Fruit fly (Drosophila melanogaster) whole organism, embryonic: ENCODE data around the gene melt.

ENCODE experiments used
- B-H2 ChIP-seq: fragments of 200-800 bp; sonication (Bioruptor generic); optimal IDR thresholded peaks from 2 replicates; lab custom pipeline; 2018; ENCODE audit warnings: missing biosample characterization, mild to moderate bottlenecking, missing genetic modification characterization
- CG10543 ChIP-seq: fragments of 200-800 bp; sonication (Bioruptor generic); optimal IDR thresholded peaks from 3 replicates; lab custom pipeline; 2017; ENCODE audit warnings: missing biosample characterization, mild to moderate bottlenecking, missing genetic modification characterization, moderate library complexity
- CG11504 ChIP-seq: fragments of 200-800 bp; sonication (Bioruptor generic); optimal IDR thresholded peaks from 3 replicates; lab custom pipeline; 2019; ENCODE audit warnings: missing biosample characterization, mild to moderate bottlenecking, missing genetic modification characterization, moderate library complexity
- CG13624 ChIP-seq: fragments of 200-800 bp; sonication (Bioruptor generic); optimal IDR thresholded peaks from 2 replicates; lab custom pipeline; 2016; ENCODE audit warnings: missing biosample characterization, missing genetic modification characterization
- CG13894 ChIP-seq: fragments of 200-800 bp; sonication (Bioruptor generic); optimal IDR thresholded peaks from 3 replicates; lab custom pipeline; 2018; ENCODE audit warnings: missing biosample characterization, mild to moderate bottlenecking, missing genetic modification characterization, moderate library complexity
- CG1647 ChIP-seq: fragments of 200-800 bp; sonication (Bioruptor generic); optimal IDR thresholded peaks from 3 replicates; lab custom pipeline; 2016; ENCODE audit warnings: missing biosample characterization, missing genetic modification characterization
- CG16815 ChIP-seq: fragments of 200-800 bp; sonication (Bioruptor generic); optimal IDR thresholded peaks from 3 replicates; lab custom pipeline; 2017; ENCODE audit warnings: missing biosample characterization, mild to moderate bottlenecking, missing genetic modification characterization
- CG34224 ChIP-seq: fragments of 200-800 bp; sonication (Bioruptor generic); IDR thresholded peaks from 3 replicates; pipeline ENCODE4 v1.3.6; 2022; ENCODE audit warnings: missing biosample characterization, missing genetic modification characterization; ENCODE audit not compliant: partially characterized antibody
- CG34376 ChIP-seq: fragments of 200-800 bp; sonication (Bioruptor generic); optimal IDR thresholded peaks from 2 replicates; lab custom pipeline; 2018; ENCODE audit warnings: missing biosample characterization, mild to moderate bottlenecking, missing genetic modification characterization
- CG4730 ChIP-seq: fragments of 200-800 bp; sonication (Bioruptor generic); IDR thresholded peaks from 2 replicates; pipeline ENCODE4 v1.3.6; 2022; ENCODE audit warnings: missing biosample characterization, missing genetic modification characterization
- CG9932 ChIP-seq: fragments of 200-800 bp; sonication (Bioruptor generic); IDR thresholded peaks from 2 replicates; pipeline ENCODE4 v1.3.6; 2022; ENCODE audit warnings: missing biosample characterization, missing genetic modification characterization
- Camta ChIP-seq: fragments of 200-800 bp; sonication (Bioruptor generic); optimal IDR thresholded peaks from 2 replicates; lab custom pipeline; 2016; ENCODE audit warnings: missing biosample characterization, missing genetic modification characterization
- E2f1 ChIP-seq: fragments of 200-800 bp; sonication (Bioruptor generic); IDR thresholded peaks from 2 replicates; pipeline ENCODE4 v1.3.6; 2022; ENCODE audit warnings: missing biosample characterization, missing genetic modification characterization
- Ets65A ChIP-seq: fragments of 200-800 bp; sonication (Bioruptor generic); peaks from one replicate; lab custom pipeline; 2016; ENCODE audit warnings: missing biosample characterization, missing genetic modification characterization
- HmgZ ChIP-seq: fragments of 200-800 bp; sonication (Bioruptor generic); optimal IDR thresholded peaks from 2 replicates; lab custom pipeline; 2018; ENCODE audit warnings: missing biosample characterization, mild to moderate bottlenecking, missing genetic modification characterization
- MBD-R2 ChIP-seq: fragments of 200-800 bp; sonication (Bioruptor generic); IDR thresholded peaks from 2 replicates; pipeline ENCODE4 v1.3.6; 2022; ENCODE audit warnings: missing biosample characterization, missing genetic modification characterization
- Med ChIP-seq: fragments of 200-800 bp; sonication (Bioruptor generic); peaks from one replicate; lab custom pipeline; 2016; ENCODE audit warnings: missing biosample characterization, missing genetic modification characterization, mild to moderate bottlenecking, inconsistent platforms, moderate library complexity
- Oaz ChIP-seq: fragments of 200-800 bp; sonication (Bioruptor generic); IDR thresholded peaks from 2 replicates; pipeline ENCODE4 v1.3.6; 2022; ENCODE audit warnings: missing biosample characterization, missing genetic modification characterization
- Trl ChIP-seq, 3 experiments: fragments of >200 bp in 2 of 3; fragments of 200-800 bp in 1 of 3; sonication (Bioruptor generic) in 1 of 3; optimal IDR thresholded peaks; 2 replicates in 1 of 3; 3 replicates in 2 of 3; lab custom pipeline; 2016 to 2017; ENCODE audit warnings: missing biosample characterization in 1 of 3, missing genetic modification characterization in 1 of 3
- bigmax ChIP-seq: fragments of 200-800 bp; sonication (Bioruptor generic); optimal IDR thresholded peaks from 2 replicates; lab custom pipeline; 2018; ENCODE audit warnings: missing biosample characterization, mild to moderate bottlenecking, missing genetic modification characterization
- bsh ChIP-seq, 2 experiments: fragments of 200-800 bp; sonication (Bioruptor generic); optimal IDR thresholded peaks; 2 replicates each; lab custom pipeline; 2017 to 2018; ENCODE audit warnings: mild to moderate bottlenecking in 2 of 2, missing biosample characterization in 2 of 2, missing genetic modification characterization in 2 of 2, moderate library complexity in 1 of 2
- cas ChIP-seq: fragments of 200-800 bp; sonication (Bioruptor generic); IDR thresholded peaks from 2 replicates; pipeline ENCODE4 v1.3.6; 2022; ENCODE audit warnings: missing biosample characterization, missing genetic modification characterization
- caup ChIP-seq: fragments of 200-800 bp; sonication (Bioruptor generic); optimal IDR thresholded peaks from 3 replicates; lab custom pipeline; 2017; ENCODE audit warnings: missing biosample characterization, mild to moderate bottlenecking, missing genetic modification characterization, moderate library complexity; ENCODE audit not compliant: severe bottlenecking
- chinmo ChIP-seq: fragments of 200-800 bp; sonication (Bioruptor generic); IDR thresholded peaks from 4 replicates; pipeline ENCODE4 v1.3.6; 2022; ENCODE audit warnings: missing biosample characterization, missing genetic modification characterization; ENCODE audit not compliant: partially characterized antibody
- dysf ChIP-seq: fragments of 200-800 bp; sonication (Bioruptor generic); IDR thresholded peaks from 3 replicates; pipeline ENCODE4 v1.3.6; 2022; ENCODE audit warnings: missing biosample characterization, missing genetic modification characterization
- ems ChIP-seq: fragments of 200-800 bp; sonication (Bioruptor generic); optimal IDR thresholded peaks from 3 replicates; lab custom pipeline; 2016; ENCODE audit warnings: missing biosample characterization, missing genetic modification characterization
- grau ChIP-seq: fragments of 200-800 bp; optimal IDR thresholded peaks from 3 replicates; lab custom pipeline; 2019; ENCODE audit warnings: missing biosample characterization, mild to moderate bottlenecking, missing genetic modification characterization, moderate library complexity
- gro ChIP-seq: fragments of 200-800 bp; sonication (Bioruptor generic); optimal IDR thresholded peaks from 2 replicates; lab custom pipeline; 2016; ENCODE audit warnings: missing biosample characterization, missing genetic modification characterization
- ind ChIP-seq: fragments of 200-800 bp; sonication (Bioruptor generic); optimal IDR thresholded peaks from 3 replicates; lab custom pipeline; 2016; ENCODE audit warnings: missing biosample characterization, missing genetic modification characterization
- insv ChIP-seq, 2 experiments: fragments of 200-800 bp; sonication (Bioruptor generic); optimal IDR thresholded peaks; 3 replicates each; lab custom pipeline; 2016 to 2018; ENCODE audit warnings: missing biosample characterization in 2 of 2, missing genetic modification characterization in 2 of 2
- jing ChIP-seq: fragments of 200-800 bp; sonication (Bioruptor generic); optimal IDR thresholded peaks from 2 replicates; lab custom pipeline; 2018; ENCODE audit warnings: missing biosample characterization, mild to moderate bottlenecking, missing genetic modification characterization
- pb ChIP-seq: fragments of 200-800 bp; sonication (Bioruptor generic); optimal IDR thresholded peaks from 3 replicates; lab custom pipeline; 2016; ENCODE audit warnings: missing biosample characterization, missing genetic modification characterization
- pum ChIP-seq: fragments of 200-800 bp; sonication (Bioruptor generic); optimal IDR thresholded peaks from 2 replicates; lab custom pipeline; 2016; ENCODE audit warnings: missing biosample characterization, missing genetic modification characterization
- sd ChIP-seq: fragments of 200-800 bp; sonication (Bioruptor generic); optimal IDR thresholded peaks from 3 replicates; lab custom pipeline; 2018; ENCODE audit warnings: missing biosample characterization, mild to moderate bottlenecking, missing genetic modification characterization, moderate library complexity
- vvl ChIP-seq: fragments of 200-800 bp; sonication (Bioruptor generic); IDR thresholded peaks from 2 replicates; pipeline ENCODE4 v1.3.6; 2022; ENCODE audit warnings: missing biosample characterization, missing genetic modification characterization

The melt gene

DNA sequence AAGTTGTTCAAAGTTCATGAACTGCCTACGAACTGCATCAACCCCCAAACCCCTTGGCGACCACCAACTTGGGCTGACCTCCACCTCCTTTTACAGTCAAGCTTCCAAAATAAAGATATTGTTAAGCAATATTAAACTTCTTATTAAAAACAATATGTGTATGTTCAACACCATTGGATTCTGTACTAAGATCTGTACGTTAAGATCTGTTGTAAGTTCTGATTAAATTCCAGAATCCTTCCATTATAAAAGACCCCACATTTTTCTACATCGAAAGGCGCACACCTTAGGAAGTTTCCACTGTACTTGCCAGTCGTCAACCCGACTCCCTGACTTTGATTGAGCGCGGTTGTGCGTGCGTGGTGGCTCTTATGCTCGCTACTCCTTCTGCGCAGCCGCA is 21.3 kb upstream of the melt start (continued):
- TF ChIP-seq CG4730 (GFP tag; lab: Robert Waterston, UW) (no peak), Med (GFP tag; lab: Kevin White, UChicago) (peak; percentile 8), grau (tag; lab: Kevin White, UChicago) (peak; percentile 74), insv (GFP tag; optimal IDR thresholded peaks at IDR 0.05; lab: Kevin White, UChicago) (no peak), CG11504 (tag; lab: Kevin White, UChicago) (peak; percentile 6), bigmax (GFP tag; lab: Kevin White, UChicago) (no peak), ems (GFP tag; lab: Kevin White, UChicago) (no peak), bsh (GFP tag; optimal IDR thresholded peaks at IDR 0.05; lab: Kevin White, UChicago) (peak in 1 of 2 experiments; percentile 31), dysf (GFP tag; lab: Robert Waterston, UW) (0 out of 3 replicates have a peak, but pooled peaks have one; percentile 10)
- TF ChIP-seq, all 482 proteins: peak for 13

DNA sequence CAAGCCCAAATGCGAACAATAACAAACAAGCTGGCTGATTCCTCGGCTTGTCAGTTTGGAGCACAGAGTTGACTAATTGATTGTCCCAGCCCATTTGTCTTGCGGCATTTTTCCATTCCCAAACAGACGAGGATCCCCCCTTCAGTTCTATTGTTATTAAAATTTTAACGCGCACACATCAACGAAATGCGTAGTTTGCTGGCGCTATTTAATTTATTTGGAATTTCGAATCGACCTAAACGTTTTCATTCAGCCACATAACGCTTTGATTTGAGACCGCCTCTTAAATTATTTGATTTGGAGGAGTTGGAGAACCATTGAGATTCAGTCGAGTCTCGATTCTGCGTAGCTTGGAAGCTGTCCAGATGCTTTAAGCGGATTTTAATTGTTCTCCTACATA is 18.4 kb upstream of the melt start:
- TF ChIP-seq HmgZ (tag; lab: Kevin White, UChicago) (no peak), CG13624 (GFP tag; lab: Kevin White, UChicago) (peak; percentile 64), gro (peak; percentile 79), sd (tag; lab: Kevin White, UChicago) (peak; percentile 94), pb (GFP tag; lab: Kevin White, UChicago) (no peak), E2f1 (GFP tag; lab: Robert Waterston, UW) (no peak), jing (GFP tag; lab: Kevin White, UChicago) (no peak), chinmo (GFP tag; lab: Robert Waterston, UW) (0 out of 4 replicates have a peak, but pooled peaks have one; percentile 48), vvl (GFP tag; lab: Robert Waterston, UW) (0 out of 2 replicates have a peak, but pooled peaks have one; percentile 39), Oaz (GFP tag; lab: Robert Waterston, UW) (no peak), B-H2 (GFP tag; lab: Kevin White, UChicago) (peak; percentile 62), Camta (GFP tag; lab: Kevin White, UChicago) (no peak), CG34376 (no peak), CG10543 (peak; percentile 5), Trl (optimal IDR thresholded peaks at IDR 0.05; lab: Kevin White, UChicago) (no peak), Trl (GFP tag; optimal IDR thresholded peaks at IDR 0.05; lab: Kevin White, UChicago) (no peak), caup (no peak), pum (GFP tag; lab: Kevin White, UChicago) (no peak), MBD-R2 (0 out of 2 replicates have a peak, but pooled peaks have one; percentile 7), cas (no peak), CG1647 (no peak), CG34224 (GFP tag; lab: Robert Waterston, UW) (no peak), CG9932 (no peak), CG16815 (GFP tag; lab: Kevin White, UChicago) (no peak), CG13894 (tag; lab: Kevin White, UChicago) (peak; percentile 48)

- TF ChIP-seq Ets65A (GFP tag; lab: Kevin White, UChicago) (peak; percentile 91), ind (GFP tag; lab: Kevin White, UChicago) (no peak)
- TF ChIP-seq, all 482 proteins: peak for 1
These were observed 12.2 kb upstream of the melt start for dm6 chr3L:7122136-7122535.
